Worm (Caenorhabditis elegans): ENCODE results near the gene F55C9.3.

The F55C9.3 gene

ce11 chrV:19257653-19258052 is 30.3 kb downstream of the F55C9.3 start, which contains the start of gene F21D9.3:
F21D9.3 (minus strand) TSS chrV:19257753.
- TF ChIP-seq ceh-2 (tag; optimal IDR thresholded peaks at IDR 0.05) (no peak), C38D4.7 (GFP tag; optimal IDR thresholded peaks at IDR 0.05) (no peak), rnt-1 (tag; optimal IDR thresholded peaks at IDR 0.05) (no peak), hlh-15 (tag; optimal IDR thresholded peaks at IDR 0.05) (no peak), dmd-4 (tag; optimal IDR thresholded peaks at IDR 0.05; ENCODE audit: borderline replicate concordance) (no peak), unc-86 (tag; optimal IDR thresholded peaks at IDR 0.05) (no peak), tbx-7 (tag; optimal IDR thresholded peaks at IDR 0.05) (no peak), hlh-13 (GFP tag; optimal IDR thresholded peaks at IDR 0.05) (no peak), ceh-6 (GFP tag; optimal IDR thresholded peaks at IDR 0.05) (no peak), K09A11.1 (tag; optimal IDR thresholded peaks at IDR 0.05; ENCODE audit: insufficient read depth) (no peak), syd-9 (tag; optimal IDR thresholded peaks at IDR 0.05) (no peak), ets-4 (tag; optimal IDR thresholded peaks at IDR 0.05) (no peak), odd-2 (tag; optimal IDR thresholded peaks at IDR 0.05) (no peak), elt-4 (tag; optimal IDR thresholded peaks at IDR 0.05) (no peak), dve-1 (tag; optimal IDR thresholded peaks at IDR 0.05) (no peak), hlh-6 (tag; optimal IDR thresholded peaks at IDR 0.05) (no peak), unc-3 (GFP tag; conservative IDR thresholded peaks at IDR 0.05) (no peak), unc-3 (tag; optimal IDR thresholded peaks at IDR 0.05) (no peak), ceh-14 (tag; optimal IDR thresholded peaks at IDR 0.05) (no peak)

ce11 chrV:19253520-19253919 is 34.5 kb downstream of the F55C9.3 start, which contains the start of gene F21D9.4:
F21D9.4 (plus strand) TSS chrV:19253820.
- TF ChIP-seq pha-2 (tag; optimal IDR thresholded peaks at IDR 0.05) (no peak), sox-4 (tag; optimal IDR thresholded peaks at IDR 0.05) (no peak), nhr-232 (tag; optimal IDR thresholded peaks at IDR 0.05) (no peak), dmd-4 (tag; optimal IDR thresholded peaks at IDR 0.05; ENCODE audit: borderline replicate concordance) (no peak), ama-1 (optimal IDR thresholded peaks at IDR 0.05) (no peak), eyg-1 (tag; optimal IDR thresholded peaks at IDR 0.05) (no peak), fax-1 (tag; optimal IDR thresholded peaks at IDR 0.05) (no peak), ceh-34 (tag; optimal IDR thresholded peaks at IDR 0.05) (no peak), ceh-6 (GFP tag; optimal IDR thresholded peaks at IDR 0.05) (no peak)

- TF ChIP-seq ets-4 (tag; optimal IDR thresholded peaks at IDR 0.05) = no peak
- TF ChIP-seq C38D4.7 (GFP tag; optimal IDR thresholded peaks at IDR 0.05) = no peak
- no peak for TF ChIP-seq elt-4 (tag; optimal IDR thresholded peaks at IDR 0.05)
- TF ChIP-seq ceh-30 (tag; optimal IDR thresholded peaks at IDR 0.05) = no peak
- no peak for TF ChIP-seq fax-1 (tag; optimal IDR thresholded peaks at IDR 0.05)
- TF ChIP-seq eyg-1 (tag; optimal IDR thresholded peaks at IDR 0.05) = no peak
- no peak for TF ChIP-seq ceh-22 (tag; optimal IDR thresholded peaks at IDR 0.05)
Observed at ce11 chrV:19251844-19252243, 36.1 kb downstream of the F55C9.3 start, which contains the start of gene F21D9.11. F21D9.11 (plus strand) TSS chrV:19252144.

- TF ChIP-seq pha-4 (tag; optimal IDR thresholded peaks at IDR 0.05) (no peak), sox-2 (GFP tag; IDR thresholded peaks at IDR 0.05) (no peak)
Observed at ce11 chrV:19250983-19251382, 37.0 kb downstream of the F55C9.3 start, which contains the start of gene str-81. str-81 (minus strand) TSS chrV:19251083.

- TF ChIP-seq nhr-232 (tag; optimal IDR thresholded peaks at IDR 0.05) (no peak), pat-9 (tag; optimal IDR thresholded peaks at IDR 0.05) (no peak), ets-4 (tag; optimal IDR thresholded peaks at IDR 0.05) (no peak), hlh-6 (tag; optimal IDR thresholded peaks at IDR 0.05) (no peak), ceh-45 (GFP tag; IDR thresholded peaks at IDR 0.05) (no peak), tbx-7 (tag; optimal IDR thresholded peaks at IDR 0.05) (no peak), C08G9.2 (tag; optimal IDR thresholded peaks at IDR 0.05) (no peak), sdc-2 (tag; optimal IDR thresholded peaks at IDR 0.05) (no peak), ceh-31 (tag; optimal IDR thresholded peaks at IDR 0.05) (no peak), pqm-1 (tag; optimal IDR thresholded peaks at IDR 0.05) (no peak)
Observed at ce11 chrV:19240129-19240528, 47.8 kb downstream of the F55C9.3 start, which contains the start of the genes fbxb-115 and fbxb-1. fbxb-115 (minus strand) TSS chrV:19240229. fbxb-1 (plus strand) TSS chrV:19240354.
